Worm (Caenorhabditis elegans) whole organism, late embryonic: ENCODE data around the gene dpf-4.

ENCODE experiments used
- C38D4.7 ChIP-seq: fragments of 200-800 bp; sonication (Bioruptor generic); optimal IDR thresholded peaks from 2 replicates; lab custom pipeline; 2018; ENCODE audit warnings: mild to moderate bottlenecking, missing genetic modification characterization, moderate library complexity, missing compliant biosample characterization
- F13H6.1 ChIP-seq: sonication (generic microtip); optimal IDR thresholded peaks from 2 replicates; lab custom pipeline; 2016; ENCODE audit warnings: missing genetic modification characterization, missing compliant biosample characterization
- K09A11.1 ChIP-seq: sonication (generic microtip); optimal IDR thresholded peaks from 2 replicates; lab custom pipeline; 2017; ENCODE audit warnings: antibody characterized with exemption, mild to moderate bottlenecking, missing genetic modification characterization, missing compliant biosample characterization; ENCODE audit not compliant: insufficient read depth
- Y22D7AL.16 ChIP-seq: sonication (generic microtip); optimal IDR thresholded peaks from 2 replicates; lab custom pipeline; 2016; ENCODE audit warnings: missing genetic modification characterization, missing compliant biosample characterization
- ahr-1 ChIP-seq: sonication (generic microtip); optimal IDR thresholded peaks from 2 replicates; lab custom pipeline; 2016; ENCODE audit warnings: missing genetic modification characterization, missing compliant biosample characterization
- ama-1 ChIP-seq: fragments of 150-350 bp; optimal IDR thresholded peaks from 2 replicates; lab custom pipeline; 2014
- ceh-14 ChIP-seq: sonication (generic microtip); optimal IDR thresholded peaks from 2 replicates; lab custom pipeline; 2016; ENCODE audit warnings: missing genotype, missing genetic modification characterization, missing compliant biosample characterization
- ceh-18 ChIP-seq: sonication (generic microtip); optimal IDR thresholded peaks from 2 replicates; lab custom pipeline; 2016; ENCODE audit warnings: missing genetic modification characterization, missing compliant biosample characterization
- ceh-2 ChIP-seq: sonication (generic microtip); optimal IDR thresholded peaks from 2 replicates; lab custom pipeline; 2016; ENCODE audit warnings: missing genotype, missing genetic modification characterization, missing compliant biosample characterization
- ceh-24 ChIP-seq: sonication (generic microtip); optimal IDR thresholded peaks from 2 replicates; lab custom pipeline; 2016; ENCODE audit warnings: mild to moderate bottlenecking, missing genetic modification characterization, missing compliant biosample characterization
- ceh-30 ChIP-seq: fragments of 150-350 bp; optimal IDR thresholded peaks from 2 replicates; lab custom pipeline; 2014; ENCODE audit warnings: missing biosample characterization, missing genetic modification characterization
- ceh-31 ChIP-seq: sonication (generic microtip); optimal IDR thresholded peaks from 2 replicates; lab custom pipeline; 2016; ENCODE audit warnings: missing genetic modification characterization, missing compliant biosample characterization
- ceh-45 ChIP-seq: fragments of 200-800 bp; sonication (Bioruptor generic); IDR thresholded peaks from 2 replicates; pipeline ENCODE4 v1.3.6; 2022; ENCODE audit warnings: missing genetic modification reagents, missing genetic modification characterization, missing compliant biosample characterization
- che-1 ChIP-seq: sonication (generic microtip); optimal IDR thresholded peaks from 2 replicates; lab custom pipeline; 2016; ENCODE audit warnings: mild to moderate bottlenecking, missing genetic modification characterization, missing compliant biosample characterization
- dmd-4 ChIP-seq: sonication (generic microtip); optimal IDR thresholded peaks from 2 replicates; lab custom pipeline; 2016; ENCODE audit warnings: borderline replicate concordance, missing genetic modification characterization, missing compliant biosample characterization
- elt-2 ChIP-seq: sonication (generic microtip); optimal IDR thresholded peaks from 2 replicates; lab custom pipeline; 2016; ENCODE audit warnings: missing genetic modification reagents, missing genetic modification characterization, missing compliant biosample characterization
- elt-4 ChIP-seq: sonication (generic microtip); optimal IDR thresholded peaks from 2 replicates; lab custom pipeline; 2016; ENCODE audit warnings: missing genetic modification characterization, missing compliant biosample characterization
- ets-4 ChIP-seq: sonication (generic microtip); optimal IDR thresholded peaks from 2 replicates; lab custom pipeline; 2016; ENCODE audit warnings: missing genetic modification characterization, missing compliant biosample characterization
- eyg-1 ChIP-seq: sonication (generic microtip); optimal IDR thresholded peaks from 2 replicates; lab custom pipeline; 2016; ENCODE audit warnings: missing genotype, missing genetic modification characterization, missing compliant biosample characterization
- fax-1 ChIP-seq: sonication (generic microtip); optimal IDR thresholded peaks from 2 replicates; lab custom pipeline; 2016; ENCODE audit warnings: missing genotype, missing genetic modification characterization, missing compliant biosample characterization
- fkh-10 ChIP-seq: fragments of 150-350 bp; optimal IDR thresholded peaks from 2 replicates; lab custom pipeline; 2014; ENCODE audit warnings: missing biosample characterization, missing genetic modification reagents, missing genetic modification characterization
- fkh-6 ChIP-seq: sonication (generic microtip); optimal IDR thresholded peaks from 2 replicates; lab custom pipeline; 2016; ENCODE audit warnings: missing genetic modification characterization, missing compliant biosample characterization
- gmeb-2 ChIP-seq: sonication (generic microtip); optimal IDR thresholded peaks from 2 replicates; lab custom pipeline; 2016; ENCODE audit warnings: missing genetic modification characterization, inconsistent platforms, missing compliant biosample characterization
- hlh-30 ChIP-seq: sonication (generic microtip); optimal IDR thresholded peaks from 2 replicates; lab custom pipeline; 2017; ENCODE audit warnings: antibody characterized with exemption, missing genetic modification characterization, missing compliant biosample characterization; ENCODE audit not compliant: insufficient read depth
- hlh-8 ChIP-seq: sonication (generic microtip); optimal IDR thresholded peaks from 2 replicates; lab custom pipeline; 2016; ENCODE audit warnings: missing genotype, missing genetic modification characterization, missing compliant biosample characterization
- lin-11 ChIP-seq: fragments of 200-800 bp; sonication (Bioruptor generic); optimal IDR thresholded peaks from 2 replicates; lab custom pipeline; 2018; ENCODE audit warnings: mild to moderate bottlenecking, missing genetic modification characterization, missing compliant biosample characterization
- madf-2 ChIP-seq: sonication (generic microtip); optimal IDR thresholded peaks from 2 replicates; lab custom pipeline; 2017; ENCODE audit warnings: missing genetic modification characterization, missing compliant biosample characterization
- mec-3 ChIP-seq: sonication (generic microtip); optimal IDR thresholded peaks from 2 replicates; lab custom pipeline; 2016; ENCODE audit warnings: borderline replicate concordance, missing genetic modification characterization, missing compliant biosample characterization
- odd-2 ChIP-seq: sonication (generic microtip); optimal IDR thresholded peaks from 2 replicates; lab custom pipeline; 2017; ENCODE audit warnings: antibody characterized with exemption, mild to moderate bottlenecking, missing genetic modification characterization, missing compliant biosample characterization
- pax-1 ChIP-seq: fragments of 150-350 bp; optimal IDR thresholded peaks from 2 replicates; lab custom pipeline; 2014; ENCODE audit warnings: missing biosample characterization, missing genetic modification characterization
- pha-2 ChIP-seq: sonication (generic microtip); optimal IDR thresholded peaks from 2 replicates; lab custom pipeline; 2017; ENCODE audit warnings: mild to moderate bottlenecking, missing genetic modification characterization, missing compliant biosample characterization
- pha-4 ChIP-seq: fragments of 150-350 bp; optimal IDR thresholded peaks from 2 replicates; lab custom pipeline; 2018; ENCODE audit warnings: missing biosample characterization, missing genetic modification reagents, missing genetic modification characterization
- pqm-1 ChIP-seq: sonication (generic microtip); optimal IDR thresholded peaks from 2 replicates; lab custom pipeline; 2016; ENCODE audit warnings: missing genetic modification characterization, missing compliant biosample characterization
- pros-1 ChIP-seq: fragments of 150-350 bp; optimal IDR thresholded peaks from 2 replicates; lab custom pipeline; 2014; ENCODE audit warnings: missing biosample characterization, missing genetic modification reagents, missing genetic modification characterization
- ref-2 ChIP-seq: sonication (generic microtip); optimal IDR thresholded peaks from 2 replicates; lab custom pipeline; 2016; ENCODE audit warnings: missing genetic modification characterization, missing compliant biosample characterization
- rnt-1 ChIP-seq: sonication (generic microtip); optimal IDR thresholded peaks from 2 replicates; lab custom pipeline; 2016; ENCODE audit warnings: missing genetic modification characterization, missing compliant biosample characterization
- sdc-2 ChIP-seq: sonication (generic microtip); optimal IDR thresholded peaks from 2 replicates; lab custom pipeline; 2016; ENCODE audit warnings: missing genotype, missing genetic modification characterization, missing compliant biosample characterization
- sox-2 ChIP-seq: fragments of 200-800 bp; sonication (Bioruptor generic); IDR thresholded peaks from 2 replicates; pipeline ENCODE4 v1.3.6; 2022; ENCODE audit warnings: missing genetic modification reagents, missing genetic modification characterization, missing compliant biosample characterization
- tbx-2 ChIP-seq: sonication (generic microtip); optimal IDR thresholded peaks from 2 replicates; lab custom pipeline; 2016; ENCODE audit warnings: missing genetic modification characterization, missing compliant biosample characterization
- ttx-3 ChIP-seq: sonication (generic microtip); optimal IDR thresholded peaks from 2 replicates; lab custom pipeline; 2016; ENCODE audit warnings: missing genetic modification reagents, missing genetic modification characterization, missing compliant biosample characterization
- unc-3 ChIP-seq, 2 experiments: fragments of 200-800 bp in 1 of 2; sonication (Bioruptor generic) in 1 of 2; sonication (generic microtip) in 1 of 2; conservative IDR thresholded peaks in 1 of 2; optimal IDR thresholded peaks in 1 of 2; 2 replicates each; pipeline versions ENCODE4 v1.3.6 to Lab custom; 2016 to 2022; ENCODE audit warnings: missing compliant biosample characterization in 2 of 2, missing genetic modification characterization in 2 of 2, missing genetic modification reagents in 1 of 2
- unc-42 ChIP-seq: sonication (generic microtip); optimal IDR thresholded peaks from 2 replicates; lab custom pipeline; 2016; ENCODE audit warnings: missing genotype, missing genetic modification characterization, missing compliant biosample characterization
- unc-55 ChIP-seq: sonication (generic microtip); optimal IDR thresholded peaks from 2 replicates; lab custom pipeline; 2017; ENCODE audit warnings: missing biosample characterization, missing genetic modification reagents, missing genetic modification characterization
- zip-5 ChIP-seq: sonication (generic microtip); optimal IDR thresholded peaks from 2 replicates; lab custom pipeline; 2016; ENCODE audit warnings: missing genetic modification characterization, missing compliant biosample characterization

dpf-4 gene

ce11 chrIII:5846412-5846811 is 12.7 kb upstream of the dpf-4 start:
- TF ChIP-seq unc-42 (tag; lab: Kevin White, UChicago): peak; percentile 38
- no peak for TF ChIP-seq sdc-2 (tag; lab: Kevin White, UChicago)
- TF ChIP-seq pha-4 (tag; lab: Kevin White, UChicago): no peak
- no peak for TF ChIP-seq ttx-3 (tag; lab: Kevin White, UChicago)
- peak; percentile 0 for TF ChIP-seq ceh-18 (tag; lab: Kevin White, UChicago)
- no peak for TF ChIP-seq ref-2 (tag; lab: Kevin White, UChicago)
- TF ChIP-seq madf-2 (tag; lab: Kevin White, UChicago): no peak
- no peak for TF ChIP-seq che-1 (tag; lab: Kevin White, UChicago)
- TF ChIP-seq unc-3 (GFP tag; conservative IDR thresholded peaks at IDR 0.05; lab: Robert Waterston, UW): no peak
- TF ChIP-seq unc-3 (tag; optimal IDR thresholded peaks at IDR 0.05; lab: Kevin White, UChicago): no peak
- TF ChIP-seq fkh-6: no peak

- TF ChIP-seq madf-2 (tag; lab: Kevin White, UChicago) (no peak), pha-2 (tag; lab: Kevin White, UChicago) (no peak), ceh-31 (tag; lab: Kevin White, UChicago) (peak; percentile 70), elt-2 (tag; lab: Kevin White, UChicago) (peak; percentile 11), hlh-8 (tag; lab: Kevin White, UChicago) (peak; percentile 7), pax-1 (tag; lab: Kevin White, UChicago) (no peak), tbx-2 (tag; lab: Kevin White, UChicago) (peak; percentile 14), K09A11.1 (tag; lab: Kevin White, UChicago) (no peak), ceh-24 (tag; lab: Kevin White, UChicago) (no peak), ets-4 (tag; lab: Kevin White, UChicago) (peak; percentile 93), fax-1 (peak; percentile 7), unc-42 (tag; lab: Kevin White, UChicago) (peak; percentile 34), lin-11 (tag; lab: Kevin White, UChicago) (no peak), ceh-14 (tag; lab: Kevin White, UChicago) (peak; percentile 9)
Observed at ce11 chrIII:5853240-5853639, 5.9 kb upstream of the dpf-4 start, which contains the start of gene ddx-23. ddx-23 (minus strand) TSS chrIII:5853269.

- TF ChIP-seq K09A11.1 (tag; lab: Kevin White, UChicago): no peak
- no peak for TF ChIP-seq dmd-4 (tag; lab: Kevin White, UChicago)
- TF ChIP-seq hlh-30 (tag; lab: Kevin White, UChicago): no peak
- no peak for TF ChIP-seq pros-1 (tag; lab: Kevin White, UChicago)
- TF ChIP-seq unc-55: peak; percentile 56
- TF ChIP-seq ceh-31 (tag; lab: Kevin White, UChicago): peak; percentile 59
- TF ChIP-seq Y22D7AL.16 (tag; lab: Kevin White, UChicago): no peak
- TF ChIP-seq ceh-24 (tag; lab: Kevin White, UChicago): no peak
- TF ChIP-seq gmeb-2 (tag; lab: Kevin White, UChicago): no peak
- TF ChIP-seq ceh-45 (GFP tag; lab: Robert Waterston, UW): no peak
- no peak for TF ChIP-seq ceh-2 (tag; lab: Kevin White, UChicago)
- TF ChIP-seq ceh-30 (tag; lab: Kevin White, UChicago): no peak
- no peak for TF ChIP-seq odd-2
- no peak for TF ChIP-seq zip-5
- TF ChIP-seq sox-2 (GFP tag; lab: Robert Waterston, UW): no peak
- peak; percentile 60 for TF ChIP-seq ets-4 (tag; lab: Kevin White, UChicago)
- TF ChIP-seq F13H6.1 (tag; lab: Kevin White, UChicago): no peak
- TF ChIP-seq elt-4 (tag; lab: Kevin White, UChicago): no peak
- no peak for TF ChIP-seq hlh-8 (tag; lab: Kevin White, UChicago)
- TF ChIP-seq pha-2 (tag; lab: Kevin White, UChicago): peak; percentile 30
- TF ChIP-seq mec-3 (tag; lab: Kevin White, UChicago): no peak
- TF ChIP-seq rnt-1: no peak
- TF ChIP-seq ceh-14 (tag; lab: Kevin White, UChicago): no peak
- no peak for TF ChIP-seq ref-2 (tag; lab: Kevin White, UChicago)
- TF ChIP-seq elt-2 (tag; lab: Kevin White, UChicago): no peak
- TF ChIP-seq che-1 (tag; lab: Kevin White, UChicago): no peak
- TF ChIP-seq eyg-1 (tag; lab: Kevin White, UChicago): no peak
- no peak for TF ChIP-seq C38D4.7
- TF ChIP-seq tbx-2 (tag; lab: Kevin White, UChicago): peak; percentile 19
- TF ChIP-seq pha-4 (tag; lab: Kevin White, UChicago): no peak
- TF ChIP-seq unc-42 (tag; lab: Kevin White, UChicago): peak; percentile 73
- TF ChIP-seq pqm-1: no peak
- no peak for TF ChIP-seq fax-1
- no peak for TF ChIP-seq sdc-2 (tag; lab: Kevin White, UChicago)
- TF ChIP-seq ama-1 (lab: Kevin White, UChicago): no peak
- no peak for TF ChIP-seq ahr-1 (tag; lab: Kevin White, UChicago)
- TF ChIP-seq unc-3 (GFP tag; conservative IDR thresholded peaks at IDR 0.05; lab: Robert Waterston, UW): no peak
- TF ChIP-seq unc-3 (tag; optimal IDR thresholded peaks at IDR 0.05; lab: Kevin White, UChicago): no peak
- TF ChIP-seq ttx-3 (tag; lab: Kevin White, UChicago): no peak
- no peak for TF ChIP-seq fkh-10 (GFP tag; lab: Kevin White, UChicago)
Observed at ce11 chrIII:5855637-5856179, 3.4 kb upstream of the dpf-4 start, which contains the start of the genes cct-6 and alh-9. cct-6 (minus strand) TSS chrIII:5855687. alh-9 (plus strand) TSS chrIII:5856018.
